Worm (Caenorhabditis elegans): ENCODE data around the gene C05E11.7.

The C05E11.7 gene

ce11 chrX:4626891-4627290, 41.4 kb upstream of the C05E11.7 start:
- TF ChIP-seq tbx-2 (tag; optimal IDR thresholded peaks at IDR 0.05) (no peak), nhr-47 (tag; optimal IDR thresholded peaks at IDR 0.05) (no peak), C04F5.9 (tag; optimal IDR thresholded peaks at IDR 0.05) (no peak), hlh-17 (GFP tag; optimal IDR thresholded peaks at IDR 0.05; ENCODE audit: borderline replicate concordance) (no peak), efl-1 (optimal IDR thresholded peaks at IDR 0.05) (no peak), efl-1 (GFP tag; optimal IDR thresholded peaks at IDR 0.05 in 1 of 2) (no peak), aly-2 (tag; optimal IDR thresholded peaks at IDR 0.05) (no peak), swsn-7 (tag; optimal IDR thresholded peaks at IDR 0.05) (no peak), hlh-4 (tag; optimal IDR thresholded peaks at IDR 0.05) (no peak), fkh-4 (tag; optimal IDR thresholded peaks at IDR 0.05; ENCODE audit: borderline replicate concordance) (no peak), ceh-8 (GFP tag; optimal IDR thresholded peaks at IDR 0.05) (no peak), ama-1 (optimal IDR thresholded peaks at IDR 0.05) (no peak), sup-37 (GFP tag; optimal IDR thresholded peaks at IDR 0.05) (no peak), alr-1 (tag; optimal IDR thresholded peaks at IDR 0.05; ENCODE audit: borderline replicate concordance) (no peak), nhr-71 (tag; optimal IDR thresholded peaks at IDR 0.05) (no peak), pqm-1 (tag; optimal IDR thresholded peaks at IDR 0.05) (no peak), mep-1 (tag; optimal IDR thresholded peaks at IDR 0.05) (no peak), Y116A8C.19 (tag; optimal IDR thresholded peaks at IDR 0.05; ENCODE audit: borderline replicate concordance) (no peak), ceh-88 (GFP tag; IDR thresholded peaks at IDR 0.05) (no peak), unc-30 (tag; optimal IDR thresholded peaks at IDR 0.05) (no peak), skn-1 (tag; optimal IDR thresholded peaks at IDR 0.05) (no peak)

- TF ChIP-seq mep-1 (tag; optimal IDR thresholded peaks at IDR 0.05) (no peak), dpl-1 (GFP tag; optimal IDR thresholded peaks at IDR 0.05) (no peak), hlh-4 (tag; optimal IDR thresholded peaks at IDR 0.05) (peak; percentile 92), rnt-1 (tag; optimal IDR thresholded peaks at IDR 0.05) (no peak), nhr-71 (tag; optimal IDR thresholded peaks at IDR 0.05) (peak; percentile 11), fkh-8 (tag; optimal IDR thresholded peaks at IDR 0.05) (peak; percentile 41)
Observed at ce11 chrX:4625080-4625479, 39.6 kb upstream of the C05E11.7 start.

- no peak for TF ChIP-seq hlh-4 (tag; optimal IDR thresholded peaks at IDR 0.05)
- TF ChIP-seq xbp-1 (tag; optimal IDR thresholded peaks at IDR 0.05) = no peak
- TF ChIP-seq fkh-10 (GFP tag; optimal IDR thresholded peaks at IDR 0.05) = peak; percentile 39
- no peak for TF ChIP-seq aly-2 (tag; optimal IDR thresholded peaks at IDR 0.05)
- no peak for TF ChIP-seq efl-1 (optimal IDR thresholded peaks at IDR 0.05)
- peak in 1 of 2 experiments; percentile 80 for TF ChIP-seq efl-1 (GFP tag; optimal IDR thresholded peaks at IDR 0.05 in 1 of 2)
- no peak for TF ChIP-seq rnt-1 (tag; optimal IDR thresholded peaks at IDR 0.05)
- no peak for TF ChIP-seq sptf-1 (tag; optimal IDR thresholded peaks at IDR 0.05)
- no peak for TF ChIP-seq blmp-1 (tag; optimal IDR thresholded peaks at IDR 0.05)
- TF ChIP-seq nhr-47 (tag; optimal IDR thresholded peaks at IDR 0.05) = no peak
- no peak for TF ChIP-seq mef-2 (tag; optimal IDR thresholded peaks at IDR 0.05)
- no peak for TF ChIP-seq unc-98 (GFP tag; IDR thresholded peaks at IDR 0.05)
- TF ChIP-seq lin-14 (GFP tag; optimal IDR thresholded peaks at IDR 0.05) = peak; percentile 62
- no peak for TF ChIP-seq zip-4 (GFP tag; optimal IDR thresholded peaks at IDR 0.05)
- no peak for TF ChIP-seq ceh-8 (GFP tag; optimal IDR thresholded peaks at IDR 0.05)
- TF ChIP-seq tlp-1 (tag; optimal IDR thresholded peaks at IDR 0.05) = no peak
- no peak for TF ChIP-seq C04F5.9 (tag; optimal IDR thresholded peaks at IDR 0.05)
- no peak for TF ChIP-seq unc-62 (GFP tag; optimal IDR thresholded peaks at IDR 0.05)
- no peak for TF ChIP-seq nhr-28 (tag; optimal IDR thresholded peaks at IDR 0.05)
- no peak for TF ChIP-seq C16A3.4 (tag; optimal IDR thresholded peaks at IDR 0.05)
- TF ChIP-seq Y116A8C.19 (tag; optimal IDR thresholded peaks at IDR 0.05; ENCODE audit: borderline replicate concordance) = no peak
- no peak for TF ChIP-seq elt-3 (tag; optimal IDR thresholded peaks at IDR 0.05)
Observed at ce11 chrX:4623707-4624106, 38.2 kb upstream of the C05E11.7 start.

DNA sequence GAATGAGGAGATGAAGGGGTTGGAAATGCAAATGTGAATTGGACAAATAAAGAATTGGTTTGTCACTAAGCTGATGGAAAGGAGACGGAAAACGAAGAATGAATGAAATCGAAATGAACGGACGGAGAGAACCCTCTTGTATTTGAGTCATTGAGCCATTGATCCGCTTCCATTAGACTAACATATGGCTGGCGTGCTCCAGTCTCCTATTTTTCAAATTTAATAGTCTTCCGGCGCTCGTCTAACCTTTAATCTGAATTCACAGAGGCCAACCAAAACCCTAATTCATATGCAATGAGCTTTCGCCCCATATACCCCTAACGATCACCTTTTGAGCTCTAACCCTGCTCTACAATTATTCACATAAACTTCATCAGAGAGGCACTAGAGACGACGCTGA, 36.5 kb upstream of the C05E11.7 start, which contains the start of gene C46C11.3:
Gene C46C11.3 (plus strand): TSS at position 301 of the 400 bp plus-strand sequence.
- TF ChIP-seq lsy-2 (tag; optimal IDR thresholded peaks at IDR 0.05) (no peak), fkh-8 (tag; optimal IDR thresholded peaks at IDR 0.05) (peak; percentile 24)
